Worm (Caenorhabditis elegans) whole organism, late embryonic: ENCODE results near the gene anmt-3.

Experiments
- ama-1 ChIP-seq: fragments of 150-350 bp; optimal IDR thresholded peaks from 2 replicates; lab custom pipeline; 2014
- ceh-14 ChIP-seq: sonication (generic microtip); optimal IDR thresholded peaks from 2 replicates; lab custom pipeline; 2016; ENCODE audit warnings: missing genotype, missing genetic modification characterization, missing compliant biosample characterization
- ceh-19 ChIP-seq: fragments of 200-800 bp; sonication (Bioruptor generic); optimal IDR thresholded peaks from 2 replicates; lab custom pipeline; 2018; ENCODE audit warnings: mild to moderate bottlenecking, missing genetic modification characterization, missing compliant biosample characterization
- ceh-45 ChIP-seq: fragments of 200-800 bp; sonication (Bioruptor generic); IDR thresholded peaks from 2 replicates; pipeline ENCODE4 v1.3.6; 2022; ENCODE audit warnings: missing genetic modification reagents, missing genetic modification characterization, missing compliant biosample characterization
- elt-2 ChIP-seq: sonication (generic microtip); optimal IDR thresholded peaks from 2 replicates; lab custom pipeline; 2016; ENCODE audit warnings: missing genetic modification reagents, missing genetic modification characterization, missing compliant biosample characterization
- pag-3 ChIP-seq: sonication (generic microtip); optimal IDR thresholded peaks from 2 replicates; lab custom pipeline; 2016; ENCODE audit warnings: missing compliant biosample characterization, missing genetic modification characterization, borderline replicate concordance
- pqm-1 ChIP-seq: sonication (generic microtip); optimal IDR thresholded peaks from 2 replicates; lab custom pipeline; 2016; ENCODE audit warnings: missing genetic modification characterization, missing compliant biosample characterization
- tbx-2 ChIP-seq: sonication (generic microtip); optimal IDR thresholded peaks from 2 replicates; lab custom pipeline; 2016; ENCODE audit warnings: missing genetic modification characterization, missing compliant biosample characterization
- ztf-16 ChIP-seq: sonication (generic microtip); optimal IDR thresholded peaks from 2 replicates; lab custom pipeline; 2017; ENCODE audit warnings: missing genetic modification characterization, missing compliant biosample characterization

DNA sequence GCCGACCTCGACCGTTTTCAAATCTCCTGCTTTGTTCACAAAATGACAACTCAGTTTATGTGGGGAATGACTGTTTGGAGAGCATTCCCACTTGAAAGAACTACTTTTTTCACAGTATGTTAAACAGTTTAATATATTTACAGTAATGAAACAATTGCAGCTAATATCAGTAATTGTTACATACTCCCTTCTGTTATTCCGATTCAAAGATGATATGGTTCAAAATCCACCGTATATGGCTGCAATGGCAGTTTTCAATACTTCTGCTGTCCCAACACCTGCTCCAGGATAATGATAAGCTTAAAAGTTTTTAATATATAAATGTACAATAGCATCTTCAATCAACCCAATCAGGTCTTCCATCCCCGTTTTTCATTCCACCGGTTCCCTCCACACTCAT is 50.9 kb downstream of the anmt-3 start:
- no peak for TF ChIP-seq ama-1 (lab: Kevin White, UChicago)
- TF ChIP-seq pag-3 (tag; lab: Kevin White, UChicago): no peak
- no peak for TF ChIP-seq ceh-19 (GFP tag; lab: Kevin White, UChicago)
- no peak for TF ChIP-seq elt-2 (tag; lab: Kevin White, UChicago)
- no peak for TF ChIP-seq ztf-16 (tag; lab: Kevin White, UChicago)
- TF ChIP-seq pqm-1 (tag; lab: Kevin White, UChicago): no peak
- TF ChIP-seq tbx-2: no peak
- no peak for TF ChIP-seq ceh-14 (tag; lab: Kevin White, UChicago)
- TF ChIP-seq ceh-45 (GFP tag; lab: Robert Waterston, UW): no peak
